Fruit fly (Drosophila melanogaster) whole organism, embryonic: ENCODE measurements around the gene CG43618.
A peak's percentile ranks its signal among the peaks of the same experiment; 100 is the strongest.

Experiments used
- Aef1 ChIP-seq: fragments of 200-800 bp; sonication (Bioruptor generic); IDR thresholded peaks from 3 replicates; pipeline ENCODE4 v1.3.6; 2022; ENCODE audit warnings: missing biosample characterization, missing genetic modification characterization
- B-H2 ChIP-seq: fragments of 200-800 bp; sonication (Bioruptor generic); optimal IDR thresholded peaks from 2 replicates; lab custom pipeline; 2018; ENCODE audit warnings: missing biosample characterization, mild to moderate bottlenecking, missing genetic modification characterization
- Bgb ChIP-seq: fragments of 200-800 bp; sonication (Bioruptor generic); IDR thresholded peaks from 2 replicates; pipeline ENCODE4 v1.3.6; 2022; ENCODE audit warnings: missing biosample characterization, missing genetic modification characterization; ENCODE audit not compliant: partially characterized antibody
- CG11085 ChIP-seq: fragments of 200-800 bp; sonication (Bioruptor generic); IDR thresholded peaks from 2 replicates; pipeline ENCODE4 v1.3.6; 2022; ENCODE audit warnings: missing biosample characterization, missing genetic modification characterization
- CG11398 ChIP-seq: fragments of 200-800 bp; sonication (Bioruptor generic); optimal IDR thresholded peaks from 2 replicates; lab custom pipeline; 2016; ENCODE audit warnings: missing biosample characterization, missing genetic modification characterization
- CG14860 ChIP-seq: fragments of 200-800 bp; sonication (Bioruptor generic); IDR thresholded peaks from 3 replicates; pipeline ENCODE4 v1.3.6; 2022; ENCODE audit warnings: missing biosample characterization, missing genetic modification characterization; ENCODE audit not compliant: partially characterized antibody
- CG1529 ChIP-seq: fragments of 200-800 bp; sonication (Bioruptor generic); optimal IDR thresholded peaks from 3 replicates; lab custom pipeline; 2018; ENCODE audit warnings: missing biosample characterization, missing genetic modification characterization
- CG1647 ChIP-seq: fragments of 200-800 bp; sonication (Bioruptor generic); optimal IDR thresholded peaks from 3 replicates; lab custom pipeline; 2016; ENCODE audit warnings: missing biosample characterization, missing genetic modification characterization
- CG16863 ChIP-seq: fragments of 200-800 bp; sonication (Bioruptor generic); optimal IDR thresholded peaks from 3 replicates; lab custom pipeline; 2016; ENCODE audit warnings: missing biosample characterization, missing genetic modification characterization
- CG1832 ChIP-seq: fragments of 200-800 bp; sonication (Bioruptor generic); optimal IDR thresholded peaks from 2 replicates; lab custom pipeline; 2017; ENCODE audit warnings: missing biosample characterization, mild to moderate bottlenecking, missing genetic modification characterization, inconsistent platforms
- CG2120 ChIP-seq: fragments of 200-800 bp; sonication (Bioruptor generic); optimal IDR thresholded peaks from 3 replicates; lab custom pipeline; 2016; ENCODE audit warnings: missing biosample characterization, missing genetic modification characterization
- CG30403 ChIP-seq: fragments of 200-800 bp; sonication (Bioruptor generic); optimal IDR thresholded peaks from 3 replicates; lab custom pipeline; 2016; ENCODE audit warnings: missing biosample characterization, missing genetic modification characterization
- CG3163 ChIP-seq: fragments of 200-800 bp; sonication (Bioruptor generic); optimal IDR thresholded peaks from 3 replicates; lab custom pipeline; 2016; ENCODE audit warnings: missing biosample characterization, missing genetic modification characterization
- CG4820 ChIP-seq: fragments of 200-800 bp; sonication (Bioruptor generic); optimal IDR thresholded peaks from 3 replicates; lab custom pipeline; 2016; ENCODE audit warnings: missing biosample characterization, missing genetic modification characterization
- CG7556 ChIP-seq: fragments of 200-800 bp; sonication (Bioruptor generic); optimal IDR thresholded peaks from 2 replicates; lab custom pipeline; 2017; ENCODE audit warnings: missing biosample characterization, mild to moderate bottlenecking, missing genetic modification characterization
- CG7839 ChIP-seq: fragments of 200-800 bp; sonication (Bioruptor generic); optimal IDR thresholded peaks from 3 replicates; lab custom pipeline; 2018; ENCODE audit warnings: missing biosample characterization, mild to moderate bottlenecking, missing genetic modification characterization, moderate library complexity
- CG8924 ChIP-seq: fragments of 200-800 bp; optimal IDR thresholded peaks from 3 replicates; lab custom pipeline; 2019; ENCODE audit warnings: missing biosample characterization, mild to moderate bottlenecking, missing genetic modification characterization, moderate library complexity
- CG9609 ChIP-seq: fragments of 200-800 bp; sonication (Bioruptor generic); optimal IDR thresholded peaks from 3 replicates; lab custom pipeline; 2016; ENCODE audit warnings: missing biosample characterization, missing genetic modification characterization
- CG9817 ChIP-seq: fragments of 200-800 bp; sonication (Bioruptor generic); optimal IDR thresholded peaks from 2 replicates; lab custom pipeline; 2018; ENCODE audit warnings: missing biosample characterization, mild to moderate bottlenecking, missing genetic modification characterization, moderate library complexity
- CoRest ChIP-seq: fragments of 200-800 bp; sonication (Bioruptor generic); optimal IDR thresholded peaks from 3 replicates; lab custom pipeline; 2018; ENCODE audit warnings: missing biosample characterization, mild to moderate bottlenecking, missing genetic modification characterization, moderate library complexity
- Dbx ChIP-seq: fragments of 200-800 bp; sonication (Bioruptor generic); IDR thresholded peaks from 3 replicates; pipeline ENCODE4 v1.3.6; 2022; ENCODE audit warnings: missing biosample characterization, missing genetic modification characterization
- Dll ChIP-seq: fragments of 200-800 bp; sonication (Bioruptor generic); IDR thresholded peaks from 4 replicates; pipeline ENCODE4 v1.3.6; 2022; ENCODE audit warnings: missing biosample characterization, missing genetic modification characterization; ENCODE audit not compliant: partially characterized antibody
- Drgx ChIP-seq: fragments of 200-800 bp; sonication (Bioruptor generic); IDR thresholded peaks from 2 replicates; pipeline ENCODE4 v1.3.6; 2022; ENCODE audit warnings: missing biosample characterization, missing genetic modification characterization
- Eip74EF ChIP-seq, 2 experiments: fragments of 200-800 bp in 1 of 2; fragments of >200 bp in 1 of 2; sonication (Bioruptor generic) in 1 of 2; optimal IDR thresholded peaks; 2 replicates each; lab custom pipeline; 2017 to 2019; ENCODE audit warnings: missing biosample characterization in 2 of 2, missing genetic modification characterization in 2 of 2, mild to moderate bottlenecking in 1 of 2, moderate library complexity in 1 of 2
- GATAe ChIP-seq: fragments of 200-800 bp; sonication (Bioruptor generic); conservative IDR thresholded peaks from 2 replicates; pipeline ENCODE4 v1.3.6; 2022; ENCODE audit warnings: missing biosample characterization, missing genetic modification characterization
- H15 ChIP-seq: fragments of 200-800 bp; sonication (Bioruptor generic); IDR thresholded peaks from 3 replicates; pipeline ENCODE4 v1.3.6; 2022; ENCODE audit warnings: missing biosample characterization, missing genetic modification characterization
- Hmr ChIP-seq: fragments of 200-800 bp; sonication (Bioruptor generic); optimal IDR thresholded peaks from 3 replicates; lab custom pipeline; 2017; ENCODE audit warnings: mild to moderate bottlenecking, missing biosample characterization, missing genetic modification reagents, missing genetic modification characterization
- Hr51 ChIP-seq, 2 experiments: fragments of 200-800 bp; sonication (Bioruptor generic); optimal IDR thresholded peaks; 2 replicates in 1 of 2; 3 replicates in 1 of 2; lab custom pipeline; 2016 to 2018; ENCODE audit warnings: missing biosample characterization in 2 of 2, missing genetic modification characterization in 2 of 2, mild to moderate bottlenecking in 1 of 2, moderate library complexity in 1 of 2
- Hr78 ChIP-seq, 2 experiments: fragments of 200-800 bp in 1 of 2; fragments of >200 bp in 1 of 2; sonication (Bioruptor generic) in 1 of 2; optimal IDR thresholded peaks; 2 replicates each; lab custom pipeline; 2017 to 2019; ENCODE audit warnings: missing biosample characterization in 2 of 2, missing genetic modification characterization in 2 of 2, mild to moderate bottlenecking in 1 of 2, moderate library complexity in 1 of 2
- MESR4 ChIP-seq: fragments of 200-800 bp; sonication (Bioruptor generic); optimal IDR thresholded peaks from 2 replicates; lab custom pipeline; 2018; ENCODE audit warnings: missing biosample characterization, mild to moderate bottlenecking, missing genetic modification characterization, moderate library complexity
- Med ChIP-seq: fragments of 200-800 bp; sonication (Bioruptor generic); peaks from one replicate; lab custom pipeline; 2016; ENCODE audit warnings: missing biosample characterization, missing genetic modification characterization, mild to moderate bottlenecking, inconsistent platforms, moderate library complexity
- NC2β ChIP-seq: fragments of 200-800 bp; sonication (Bioruptor generic); optimal IDR thresholded peaks from 2 replicates; lab custom pipeline; 2016; ENCODE audit warnings: missing biosample characterization, missing genetic modification characterization
- Neu2 ChIP-seq: fragments of 200-800 bp; sonication (Bioruptor generic); optimal IDR thresholded peaks from 3 replicates; lab custom pipeline; 2016; ENCODE audit warnings: missing biosample characterization, missing genetic modification characterization, borderline replicate concordance
- Nf-YC ChIP-seq: fragments of 200-800 bp; optimal IDR thresholded peaks from 3 replicates; lab custom pipeline; 2019; ENCODE audit warnings: missing biosample characterization, mild to moderate bottlenecking, missing genetic modification characterization, moderate library complexity
- Taf1 ChIP-seq: fragments of 200-800 bp; sonication (Bioruptor generic); IDR thresholded peaks from 2 replicates; pipeline ENCODE4 v1.3.6; 2022; ENCODE audit warnings: missing biosample characterization, missing genetic modification characterization
- ara ChIP-seq: fragments of 200-800 bp; sonication (Bioruptor generic); IDR thresholded peaks from 2 replicates; pipeline ENCODE4 v1.3.6; 2022; ENCODE audit warnings: missing biosample characterization, missing genetic modification characterization
- kah ChIP-seq: fragments of 200-800 bp; sonication (Bioruptor generic); optimal IDR thresholded peaks from 2 replicates; lab custom pipeline; 2018; ENCODE audit warnings: missing biosample characterization, mild to moderate bottlenecking, missing genetic modification characterization
- kni ChIP-seq: fragments of 200-800 bp; sonication (Bioruptor generic); optimal IDR thresholded peaks from 3 replicates; lab custom pipeline; 2017; ENCODE audit warnings: mild to moderate bottlenecking, missing biosample characterization, missing genetic modification reagents, missing genetic modification characterization
- lab ChIP-seq: fragments of 200-800 bp; sonication (Bioruptor generic); optimal IDR thresholded peaks from 3 replicates; lab custom pipeline; 2017; ENCODE audit warnings: missing biosample characterization, missing genetic modification characterization, mild to moderate bottlenecking, moderate library complexity, missing genetic modification reagents
- peb ChIP-seq: fragments of 200-800 bp; sonication (Bioruptor generic); IDR thresholded peaks from 2 replicates; pipeline ENCODE4 v1.3.6; 2022; ENCODE audit warnings: missing biosample characterization, missing genetic modification characterization
- pum ChIP-seq: fragments of 200-800 bp; sonication (Bioruptor generic); optimal IDR thresholded peaks from 2 replicates; lab custom pipeline; 2016; ENCODE audit warnings: missing biosample characterization, missing genetic modification characterization
- repo ChIP-seq: fragments of 200-800 bp; sonication (Bioruptor generic); optimal IDR thresholded peaks from 2 replicates; lab custom pipeline; 2016; ENCODE audit warnings: missing biosample characterization, missing genetic modification characterization
- rib ChIP-seq: fragments of 200-800 bp; sonication (Bioruptor generic); IDR thresholded peaks from 2 replicates; pipeline ENCODE4 v1.3.6; 2022; ENCODE audit warnings: missing biosample characterization, missing genetic modification characterization
- ro ChIP-seq: fragments of 200-800 bp; sonication (Bioruptor generic); IDR thresholded peaks from 2 replicates; pipeline ENCODE4 v1.3.6; 2022; ENCODE audit warnings: missing biosample characterization, missing genetic modification characterization
- scrt ChIP-seq: fragments of 200-800 bp; sonication (Bioruptor generic); optimal IDR thresholded peaks from 2 replicates; lab custom pipeline; 2018; ENCODE audit warnings: missing biosample characterization, mild to moderate bottlenecking, missing genetic modification characterization, moderate library complexity
- sens-2 ChIP-seq: fragments of 200-800 bp; sonication (Bioruptor generic); IDR thresholded peaks from 2 replicates; pipeline ENCODE4 v1.3.6; 2022; ENCODE audit warnings: missing biosample characterization, missing genetic modification characterization
- sisA ChIP-seq: fragments of 200-800 bp; sonication (Bioruptor generic); IDR thresholded peaks from 2 replicates; pipeline ENCODE4 v1.3.6; 2022; ENCODE audit warnings: missing biosample characterization, missing genetic modification characterization
- sob ChIP-seq: fragments of 200-800 bp; sonication (Bioruptor generic); IDR thresholded peaks from 2 replicates; pipeline ENCODE4 v1.3.6; 2022; ENCODE audit warnings: missing biosample characterization, missing genetic modification characterization
- unpg ChIP-seq: fragments of 200-800 bp; sonication (Bioruptor generic); optimal IDR thresholded peaks from 3 replicates; lab custom pipeline; 2018; ENCODE audit warnings: missing biosample characterization, mild to moderate bottlenecking, missing genetic modification characterization, moderate library complexity
- wek ChIP-seq: fragments of 200-800 bp; sonication (Bioruptor generic); optimal IDR thresholded peaks from 3 replicates; lab custom pipeline; 2018; ENCODE audit warnings: missing biosample characterization, mild to moderate bottlenecking, missing genetic modification characterization, moderate library complexity
- zen2 ChIP-seq: fragments of 200-800 bp; sonication (Bioruptor generic); IDR thresholded peaks from 3 replicates; pipeline ENCODE4 v1.3.6; 2022; ENCODE audit warnings: missing biosample characterization, missing genetic modification characterization; ENCODE audit not compliant: partially characterized antibody

CG43618 gene

dm6 chr3R:8037896-8038295 lies 11.1 kb upstream of the CG43618 start (continued):
- TF ChIP-seq CoRest (tag; lab: Kevin White, UChicago) (no peak), kni (GFP tag; lab: Kevin White, UChicago) (no peak), B-H2 (GFP tag; lab: Kevin White, UChicago) (no peak), CG7556 (no peak), CG30403 (no peak), Hmr (no peak), CG9609 (GFP tag; lab: Kevin White, UChicago) (no peak), MESR4 (GFP tag; lab: Kevin White, UChicago) (no peak), NC2β (GFP tag; lab: Kevin White, UChicago) (no peak), CG2120 (no peak), unpg (GFP tag; lab: Kevin White, UChicago) (peak; percentile 9), Neu2 (GFP tag; lab: Kevin White, UChicago) (no peak), Bgb (GFP tag; lab: Robert Waterston, UW) (no peak), CG3163 (no peak), CG16863 (GFP tag; lab: Kevin White, UChicago) (no peak), kah (GFP tag; lab: Kevin White, UChicago) (no peak), CG8924 (tag; lab: Kevin White, UChicago) (no peak), sob (GFP tag; lab: Robert Waterston, UW) (no peak), lab (GFP tag; lab: Kevin White, UChicago) (no peak), CG1529 (GFP tag; lab: Kevin White, UChicago) (no peak), Eip74EF (GFP tag; optimal IDR thresholded peaks at IDR 0.05; lab: Kevin White, UChicago) (no peak), CG4820 (GFP tag; lab: Kevin White, UChicago) (no peak), ara (GFP tag; lab: Robert Waterston, UW) (peak; percentile 43), wek (GFP tag; lab: Kevin White, UChicago) (no peak), H15 (no peak), Hr51 (GFP tag; optimal IDR thresholded peaks at IDR 0.05; lab: Kevin White, UChicago) (no peak), CG11085 (GFP tag; lab: Robert Waterston, UW) (no peak), ro (GFP tag; lab: Robert Waterston, UW) (no peak), Hr78 (GFP tag; optimal IDR thresholded peaks at IDR 0.05; lab: Kevin White, UChicago) (no peak), CG1647 (no peak), peb (GFP tag; lab: Robert Waterston, UW) (no peak), CG1832 (GFP tag; lab: Kevin White, UChicago) (no peak), scrt (GFP tag; lab: Kevin White, UChicago) (no peak), pum (GFP tag; lab: Kevin White, UChicago) (no peak), Dbx (GFP tag; lab: Robert Waterston, UW) (no peak), Taf1 (GFP tag; lab: Robert Waterston, UW) (no peak), rib (no peak), CG9817 (no peak), Drgx (peak; percentile 81), Nf-YC (tag; lab: Kevin White, UChicago) (no peak), zen2 (GFP tag; lab: Robert Waterston, UW) (no peak), CG11398 (no peak), CG7839 (tag; lab: Kevin White, UChicago) (peak; percentile 3), sens-2 (GFP tag; lab: Robert Waterston, UW) (no peak), GATAe (no peak), Dll (GFP tag; lab: Robert Waterston, UW) (no peak), sisA (GFP tag; lab: Robert Waterston, UW) (peak; percentile 41), Aef1 (no peak), CG14860 (GFP tag; lab: Robert Waterston, UW) (no peak), repo (GFP tag; lab: Kevin White, UChicago) (no peak), Med (GFP tag; lab: Kevin White, UChicago) (no peak)
